Fruit fly (Drosophila melanogaster) whole organism, embryonic: Measurements from ENCODE around the gene brv3.

ENCODE experiments used
- ATbp ChIP-seq: fragments of 200-800 bp; sonication (Bioruptor generic); optimal IDR thresholded peaks from 2 replicates; lab custom pipeline; 2017; ENCODE audit warnings: missing biosample characterization, mild to moderate bottlenecking, missing genetic modification characterization, missing genetic modification reagents
- Abd-B ChIP-seq: fragments of 200-800 bp; sonication (Bioruptor generic); optimal IDR thresholded peaks from 2 replicates; lab custom pipeline; 2018; ENCODE audit warnings: missing biosample characterization, mild to moderate bottlenecking, missing genetic modification characterization, moderate library complexity
- Bdp1 ChIP-seq: fragments of 200-800 bp; sonication (Bioruptor generic); optimal IDR thresholded peaks from 3 replicates; lab custom pipeline; 2016; ENCODE audit warnings: missing biosample characterization, missing genetic modification characterization
- CG10147 ChIP-seq: fragments of 200-800 bp; sonication (Bioruptor generic); optimal IDR thresholded peaks from 2 replicates; lab custom pipeline; 2019; ENCODE audit warnings: missing biosample characterization, mild to moderate bottlenecking, missing genetic modification characterization, moderate library complexity
- CG10543 ChIP-seq: fragments of 200-800 bp; sonication (Bioruptor generic); optimal IDR thresholded peaks from 3 replicates; lab custom pipeline; 2017; ENCODE audit warnings: missing biosample characterization, mild to moderate bottlenecking, missing genetic modification characterization, moderate library complexity
- CG11247 ChIP-seq: fragments of 200-800 bp; sonication (Bioruptor generic); IDR thresholded peaks from 2 replicates; pipeline ENCODE4 v1.3.6; 2022; ENCODE audit warnings: missing biosample characterization, missing genetic modification characterization
- CG12659 ChIP-seq: fragments of 200-800 bp; sonication (Bioruptor generic); optimal IDR thresholded peaks from 3 replicates; lab custom pipeline; 2017; ENCODE audit warnings: mild to moderate bottlenecking, missing biosample characterization, missing genetic modification reagents, missing genetic modification characterization
- CG13424 ChIP-seq: fragments of 200-800 bp; sonication (Bioruptor generic); optimal IDR thresholded peaks from 2 replicates; lab custom pipeline; 2019; ENCODE audit warnings: missing biosample characterization, mild to moderate bottlenecking, missing genetic modification characterization, moderate library complexity
- CG14441 ChIP-seq: fragments of 200-800 bp; sonication (Bioruptor generic); IDR thresholded peaks from 2 replicates; pipeline ENCODE4 v1.3.6; 2022; ENCODE audit warnings: missing biosample characterization, missing genetic modification characterization
- CG17328 ChIP-seq: fragments of 200-800 bp; sonication (Bioruptor generic); IDR thresholded peaks from 2 replicates; pipeline ENCODE4 v1.3.6; 2022; ENCODE audit warnings: missing biosample characterization, missing genetic modification characterization
- CG17361 ChIP-seq: fragments of 200-800 bp; sonication (Bioruptor generic); IDR thresholded peaks from 3 replicates; pipeline ENCODE4 v1.3.6; 2022; ENCODE audit warnings: missing biosample characterization, missing genetic modification characterization
- CG18476 ChIP-seq: fragments of 200-800 bp; sonication (Bioruptor generic); optimal IDR thresholded peaks from 2 replicates; lab custom pipeline; 2016; ENCODE audit warnings: missing biosample characterization, mild to moderate bottlenecking, missing genetic modification characterization
- CG18619 ChIP-seq: fragments of 200-800 bp; sonication (Bioruptor generic); optimal IDR thresholded peaks from 3 replicates; lab custom pipeline; 2017; ENCODE audit warnings: missing biosample characterization, mild to moderate bottlenecking, missing genetic modification characterization
- CG2875 ChIP-seq: fragments of 200-800 bp; sonication (Bioruptor generic); optimal IDR thresholded peaks from 2 replicates; lab custom pipeline; 2017; ENCODE audit warnings: missing biosample characterization, mild to moderate bottlenecking, missing genetic modification characterization, missing genetic modification reagents
- CG31224 ChIP-seq: fragments of 200-800 bp; sonication (Bioruptor generic); IDR thresholded peaks from 2 replicates; pipeline ENCODE4 v1.3.6; 2022; ENCODE audit warnings: missing biosample characterization, missing genetic modification characterization
- CG6791 ChIP-seq: fragments of 200-800 bp; sonication (Bioruptor generic); IDR thresholded peaks from 3 replicates; pipeline ENCODE4 v1.3.6; 2022; ENCODE audit warnings: missing biosample characterization, missing genetic modification characterization; ENCODE audit not compliant: partially characterized antibody
- CG8388 ChIP-seq: fragments of 200-800 bp; sonication (Bioruptor generic); optimal IDR thresholded peaks from 2 replicates; lab custom pipeline; 2019; ENCODE audit warnings: missing biosample characterization, mild to moderate bottlenecking, missing genetic modification characterization, moderate library complexity
- CG9876 ChIP-seq: fragments of 200-800 bp; sonication (Bioruptor generic); optimal IDR thresholded peaks from 2 replicates; lab custom pipeline; 2016; ENCODE audit warnings: missing biosample characterization, missing genetic modification characterization
- Dfd ChIP-seq, 2 experiments: fragments of >200 bp; optimal IDR thresholded peaks; 2 replicates each; lab custom pipeline; 2017; ENCODE audit warnings: missing biosample characterization in 2 of 2, missing genetic modification characterization in 2 of 2
- Fer3 ChIP-seq: fragments of 200-800 bp; sonication (Bioruptor generic); optimal IDR thresholded peaks from 2 replicates; lab custom pipeline; 2018; ENCODE audit warnings: missing biosample characterization, mild to moderate bottlenecking, missing genetic modification characterization, moderate library complexity
- H2.0 ChIP-seq: fragments of 200-800 bp; sonication (Bioruptor generic); IDR thresholded peaks from 2 replicates; pipeline ENCODE4 v1.3.6; 2022; ENCODE audit warnings: missing biosample characterization, missing genetic modification characterization
- HLHmδ ChIP-seq: fragments of 200-800 bp; sonication (Bioruptor generic); optimal IDR thresholded peaks from 2 replicates; lab custom pipeline; 2018; ENCODE audit warnings: missing biosample characterization, mild to moderate bottlenecking, missing genetic modification characterization, moderate library complexity
- Hmx ChIP-seq: fragments of 200-800 bp; sonication (Bioruptor generic); optimal IDR thresholded peaks from 2 replicates; lab custom pipeline; 2016; ENCODE audit warnings: missing biosample characterization, missing genetic modification characterization
- Hr78 ChIP-seq, 2 experiments: fragments of 200-800 bp in 1 of 2; fragments of >200 bp in 1 of 2; sonication (Bioruptor generic) in 1 of 2; optimal IDR thresholded peaks; 2 replicates each; lab custom pipeline; 2017 to 2019; ENCODE audit warnings: missing biosample characterization in 2 of 2, missing genetic modification characterization in 2 of 2, mild to moderate bottlenecking in 1 of 2, moderate library complexity in 1 of 2
- Med ChIP-seq: fragments of 200-800 bp; sonication (Bioruptor generic); peaks from one replicate; lab custom pipeline; 2016; ENCODE audit warnings: missing biosample characterization, missing genetic modification characterization, mild to moderate bottlenecking, inconsistent platforms, moderate library complexity
- Mrtf ChIP-seq: fragments of 200-800 bp; sonication (Bioruptor generic); IDR thresholded peaks from 3 replicates; pipeline ENCODE4 v1.3.6; 2022; ENCODE audit warnings: missing biosample characterization, missing genetic modification characterization
- NK7.1 ChIP-seq: fragments of 200-800 bp; sonication (Bioruptor generic); optimal IDR thresholded peaks from 3 replicates; lab custom pipeline; 2016; ENCODE audit warnings: missing biosample characterization, missing genetic modification characterization
- NfI ChIP-seq: fragments of 200-800 bp; sonication (Bioruptor generic); optimal IDR thresholded peaks from 3 replicates; lab custom pipeline; 2018; ENCODE audit warnings: missing biosample characterization, mild to moderate bottlenecking, missing genetic modification characterization, moderate library complexity
- Sox100B ChIP-seq: fragments of 200-800 bp; sonication (Bioruptor generic); optimal IDR thresholded peaks from 3 replicates; lab custom pipeline; 2018; ENCODE audit warnings: missing biosample characterization, mild to moderate bottlenecking, missing genetic modification characterization
- Sry-δ ChIP-seq: fragments of 200-800 bp; sonication (Bioruptor generic); optimal IDR thresholded peaks from 2 replicates; lab custom pipeline; 2016; ENCODE audit warnings: missing biosample characterization, missing genetic modification characterization
- Stat92E ChIP-seq, 3 experiments: fragments of >200 bp in 2 of 3; fragments of 200-800 bp in 1 of 3; sonication (Bioruptor generic) in 1 of 3; optimal IDR thresholded peaks; 2 replicates each; lab custom pipeline; 2017 to 2019; ENCODE audit warnings: missing biosample characterization in 3 of 3, missing genetic modification characterization in 3 of 3, mild to moderate bottlenecking in 1 of 3, moderate library complexity in 1 of 3
- chif ChIP-seq, 2 experiments: fragments of 200-800 bp; sonication (Bioruptor generic); optimal IDR thresholded peaks; 3 replicates each; lab custom pipeline; 2016; ENCODE audit warnings: missing biosample characterization in 2 of 2, missing genetic modification characterization in 2 of 2
- croc ChIP-seq: fragments of 200-800 bp; sonication (Bioruptor generic); conservative IDR thresholded peaks from 3 replicates; pipeline ENCODE4 v1.3.6; 2022; ENCODE audit warnings: missing biosample characterization, missing genetic modification characterization
- cwo ChIP-seq: fragments of 200-800 bp; sonication (Bioruptor generic); optimal IDR thresholded peaks from 3 replicates; lab custom pipeline; 2017; ENCODE audit warnings: missing biosample characterization, missing genetic modification characterization, mild to moderate bottlenecking, moderate library complexity, missing genetic modification reagents
- dan ChIP-seq: fragments of 200-800 bp; sonication (Bioruptor generic); IDR thresholded peaks from 2 replicates; pipeline ENCODE4 v1.3.6; 2022; ENCODE audit warnings: missing biosample characterization, missing genetic modification characterization
- exex ChIP-seq: fragments of 200-800 bp; sonication (Bioruptor generic); optimal IDR thresholded peaks from 4 replicates; lab custom pipeline; 2018; ENCODE audit warnings: missing biosample characterization, mild to moderate bottlenecking, missing genetic modification characterization, moderate library complexity
- gt ChIP-seq: fragments of 200-800 bp; sonication (Bioruptor generic); IDR thresholded peaks from 2 replicates; pipeline ENCODE4 v1.3.6; 2022; ENCODE audit warnings: missing biosample characterization, missing genetic modification characterization
- her ChIP-seq: fragments of 200-800 bp; sonication (Bioruptor generic); optimal IDR thresholded peaks from 2 replicates; lab custom pipeline; 2016; ENCODE audit warnings: missing biosample characterization, missing genetic modification characterization
- inv ChIP-seq: fragments of 200-800 bp; sonication (Bioruptor generic); IDR thresholded peaks from 2 replicates; pipeline ENCODE4 v1.3.6; 2022; ENCODE audit warnings: missing biosample characterization, missing genetic modification characterization; ENCODE audit not compliant: partially characterized antibody
- kah ChIP-seq: fragments of 200-800 bp; sonication (Bioruptor generic); optimal IDR thresholded peaks from 2 replicates; lab custom pipeline; 2018; ENCODE audit warnings: missing biosample characterization, mild to moderate bottlenecking, missing genetic modification characterization
- nerfin-1 ChIP-seq: fragments of 200-800 bp; sonication (Bioruptor generic); optimal IDR thresholded peaks from 3 replicates; lab custom pipeline; 2019; ENCODE audit warnings: missing biosample characterization, mild to moderate bottlenecking, missing genetic modification characterization, moderate library complexity
- pfk ChIP-seq: fragments of 200-800 bp; sonication (Bioruptor generic); optimal IDR thresholded peaks from 2 replicates; lab custom pipeline; 2018; ENCODE audit warnings: missing biosample characterization, mild to moderate bottlenecking, missing genetic modification characterization, moderate library complexity
- sens ChIP-seq: fragments of 200-800 bp; sonication (Bioruptor generic); peaks from one replicate; lab custom pipeline; 2016; ENCODE audit warnings: missing biosample characterization, missing genetic modification characterization
- shn ChIP-seq: fragments of 200-800 bp; sonication (Bioruptor generic); optimal IDR thresholded peaks from 3 replicates; lab custom pipeline; 2016; ENCODE audit warnings: missing biosample characterization, missing genetic modification characterization
- slbo ChIP-seq: fragments of 200-800 bp; sonication (Bioruptor generic); IDR thresholded peaks from 2 replicates; pipeline ENCODE4 v1.3.6; 2022; ENCODE audit warnings: missing biosample characterization, missing genetic modification characterization
- slou ChIP-seq: fragments of 200-800 bp; sonication (Bioruptor generic); optimal IDR thresholded peaks from 3 replicates; lab custom pipeline; 2016; ENCODE audit warnings: missing biosample characterization, missing genetic modification characterization
- sna ChIP-seq: fragments of 200-800 bp; sonication (Bioruptor generic); IDR thresholded peaks from 2 replicates; pipeline ENCODE4 v1.3.6; 2022; ENCODE audit warnings: missing biosample characterization, missing genetic modification characterization; ENCODE audit not compliant: partially characterized antibody
- ssp ChIP-seq: fragments of 200-800 bp; sonication (Bioruptor generic); IDR thresholded peaks from 2 replicates; pipeline ENCODE4 v1.3.6; 2022; ENCODE audit warnings: missing biosample characterization, missing genetic modification characterization
- toy ChIP-seq: fragments of 200-800 bp; sonication (Bioruptor generic); IDR thresholded peaks from 2 replicates; pipeline ENCODE4 v1.3.6; 2022; ENCODE audit warnings: missing biosample characterization, missing genetic modification characterization

Gene brv3

dm6 chrX:2608470-2609157, 15.8 kb downstream of the brv3 start, which contains the start of gene Smyd3 (continued):
- TF ChIP-seq CG8388 (GFP tag; lab: Kevin White, UChicago) (no peak), CG17361 (GFP tag; lab: Robert Waterston, UW) (peak; percentile 66), CG17328 (peak; percentile 80), slbo (GFP tag; lab: Robert Waterston, UW) (peak; percentile 88), inv (GFP tag; lab: Robert Waterston, UW) (no peak), toy (GFP tag; lab: Robert Waterston, UW) (no peak), NfI (GFP tag; lab: Kevin White, UChicago) (peak; percentile 75), CG12659 (GFP tag; lab: Kevin White, UChicago) (peak; percentile 70), cwo (GFP tag; lab: Kevin White, UChicago) (peak; percentile 64), Sry-δ (GFP tag; lab: Kevin White, UChicago) (peak; percentile 39), CG9876 (no peak), her (GFP tag; lab: Kevin White, UChicago) (peak; percentile 67), nerfin-1 (peak; percentile 29), CG10543 (GFP tag; lab: Kevin White, UChicago) (peak; percentile 51), CG13424 (tag; lab: Kevin White, UChicago) (peak; percentile 73), kah (GFP tag; lab: Kevin White, UChicago) (peak; percentile 23), Hr78 (GFP tag; optimal IDR thresholded peaks at IDR 0.05; lab: Kevin White, UChicago) (no peak), CG14441 (GFP tag; lab: Robert Waterston, UW) (peak; percentile 87), CG6791 (GFP tag; lab: Robert Waterston, UW) (no peak), Hmx (GFP tag; lab: Kevin White, UChicago) (no peak), CG2875 (no peak), croc (GFP tag; lab: Robert Waterston, UW) (no peak; the same call in 2 of the 3 replicates), exex (no peak), Mrtf (peak; percentile 72; the same call in 2 of the 3 replicates), gt (GFP tag; lab: Robert Waterston, UW) (no peak), shn (GFP tag; lab: Kevin White, UChicago) (peak; percentile 66), CG18619 (GFP tag; lab: Kevin White, UChicago) (peak; percentile 67), sna (no peak), Sox100B (no peak), Dfd (GFP tag; optimal IDR thresholded peaks at IDR 0.05; lab: Kevin White, UChicago) (no peak), NK7.1 (GFP tag; lab: Kevin White, UChicago) (peak; percentile 33), ATbp (GFP tag; lab: Kevin White, UChicago) (peak; percentile 62), Bdp1 (GFP tag; lab: Kevin White, UChicago) (peak; percentile 74), pfk (GFP tag; lab: Kevin White, UChicago) (no peak), CG31224 (GFP tag; lab: Robert Waterston, UW) (peak; percentile 52), Stat92E (GFP tag; optimal IDR thresholded peaks at IDR 0.05; lab: Kevin White, UChicago) (no peak), Fer3 (tag; lab: Kevin White, UChicago) (peak; percentile 77), CG11247 (GFP tag; lab: Robert Waterston, UW) (peak; percentile 71), CG10147 (GFP tag; lab: Kevin White, UChicago) (no peak), sens (peak; percentile 95), chif (GFP tag; optimal IDR thresholded peaks at IDR 0.05; lab: Kevin White, UChicago) (peak in 1 of 2 experiments; percentile 74), CG18476 (GFP tag; lab: Kevin White, UChicago) (peak; percentile 62), dan (GFP tag; lab: Robert Waterston, UW) (no peak), slou (GFP tag; lab: Kevin White, UChicago) (peak; percentile 28), HLHmδ (no peak), Abd-B (peak; percentile 51), ssp (GFP tag; lab: Robert Waterston, UW) (peak; percentile 60), Med (GFP tag; lab: Kevin White, UChicago) (peak; percentile 97), H2.0 (GFP tag; lab: Robert Waterston, UW) (peak; percentile 78)
